Fruit fly (Drosophila melanogaster): ENCODE data around the gene CG14629.

CG14629 gene

dm6 chrX:1030478-1030877 lies 20.8 kb upstream of the CG14629 start, which contains the start of the genes Cdc45 and Rpp21 (continued):
- TF ChIP-seq Doc3 (GFP tag; IDR thresholded peaks at IDR 0.05; ENCODE audit: partially characterized antibody), result 0 out of 3 replicates have a peak, but pooled peaks have one; percentile 33
- no peak for TF ChIP-seq pan (optimal IDR thresholded peaks at IDR 0.05)
- TF ChIP-seq pan (GFP tag; optimal IDR thresholded peaks at IDR 0.05 in 1 of 2, IDR thresholded peaks at IDR 0.05 in 1 of 2), result no peak
- no peak for TF ChIP-seq CG17912 (GFP tag; optimal IDR thresholded peaks at IDR 0.05)
- no peak for TF ChIP-seq CG34422 (GFP tag; IDR thresholded peaks at IDR 0.05)
- TF ChIP-seq CG1792 (GFP tag; optimal IDR thresholded peaks at IDR 0.05), result no peak
- 0 out of 3 replicates have a peak, but pooled peaks have one; percentile 9 for TF ChIP-seq Dbx (GFP tag; IDR thresholded peaks at IDR 0.05)
- TF ChIP-seq CG1603 (tag; optimal IDR thresholded peaks at IDR 0.05), result peak; percentile 52
- no peak for TF ChIP-seq CG34376 (GFP tag; optimal IDR thresholded peaks at IDR 0.05)
- TF ChIP-seq pzg (GFP tag; optimal IDR thresholded peaks at IDR 0.05), result peak; percentile 69
- TF ChIP-seq CG6854 (GFP tag; optimal IDR thresholded peaks at IDR 0.05), result no peak
- no peak for TF ChIP-seq Fer2 (tag; optimal IDR thresholded peaks at IDR 0.05)
- no peak for TF ChIP-seq B-H2 (GFP tag; optimal IDR thresholded peaks at IDR 0.05)
- no peak for TF ChIP-seq gce (GFP tag; IDR thresholded peaks at IDR 0.05)
- no peak for TF ChIP-seq rib (GFP tag; IDR thresholded peaks at IDR 0.05)
- TF ChIP-seq CG9727 (GFP tag; optimal IDR thresholded peaks at IDR 0.05), result no peak
- no peak for TF ChIP-seq CG12236 (GFP tag; optimal IDR thresholded peaks at IDR 0.05)
- no peak for TF ChIP-seq Abd-B (GFP tag; optimal IDR thresholded peaks at IDR 0.05)
- TF ChIP-seq Oli (tag; optimal IDR thresholded peaks at IDR 0.05), result no peak
- no peak for TF ChIP-seq D19B (GFP tag; optimal IDR thresholded peaks at IDR 0.05)
- TF ChIP-seq gcm (GFP tag; optimal IDR thresholded peaks at IDR 0.05), result no peak
- no peak for TF ChIP-seq NfI (GFP tag; optimal IDR thresholded peaks at IDR 0.05)
- TF ChIP-seq Ptx1 (GFP tag; IDR thresholded peaks at IDR 0.05), result no peak
- TF ChIP-seq pnt (GFP tag; optimal IDR thresholded peaks at IDR 0.05), result no peak
- TF ChIP-seq en (GFP tag; optimal IDR thresholded peaks at IDR 0.05), result no peak
- no peak for TF ChIP-seq sob (GFP tag; IDR thresholded peaks at IDR 0.05)
- TF ChIP-seq Med (GFP tag), result peak; percentile 79
- TF ChIP-seq CG18262 (tag; optimal IDR thresholded peaks at IDR 0.05), result no peak
- TF ChIP-seq CG16815 (GFP tag; optimal IDR thresholded peaks at IDR 0.05), result no peak
- no peak for TF ChIP-seq CG9609 (GFP tag; optimal IDR thresholded peaks at IDR 0.05)
- no peak for TF ChIP-seq hb (GFP tag; IDR thresholded peaks at IDR 0.05; ENCODE audit: partially characterized antibody)
- no peak for TF ChIP-seq psq (GFP tag; optimal IDR thresholded peaks at IDR 0.05)
- no peak for TF ChIP-seq tin (GFP tag; optimal IDR thresholded peaks at IDR 0.05)
- TF ChIP-seq lilli (GFP tag; optimal IDR thresholded peaks at IDR 0.05), result no peak
- TF ChIP-seq mirr (GFP tag; optimal IDR thresholded peaks at IDR 0.05), result no peak
- no peak for TF ChIP-seq fd64A (GFP tag; optimal IDR thresholded peaks at IDR 0.05)
- TF ChIP-seq CG10979 (tag; optimal IDR thresholded peaks at IDR 0.05), result no peak
- no peak for TF ChIP-seq ase (GFP tag; IDR thresholded peaks at IDR 0.05)
- TF ChIP-seq Ravus (GFP tag; IDR thresholded peaks at IDR 0.05), result no peak
- 0 out of 3 replicates have a peak, but pooled peaks have one; percentile 38 for TF ChIP-seq CG16813 (GFP tag; IDR thresholded peaks at IDR 0.05; ENCODE audit: partially characterized antibody)
- TF ChIP-seq pho (GFP tag; optimal IDR thresholded peaks at IDR 0.05), result no peak
- TF ChIP-seq CG6175 (GFP tag; IDR thresholded peaks at IDR 0.05), result no peak
- no peak for TF ChIP-seq br (optimal IDR thresholded peaks at IDR 0.05)
- no peak for TF ChIP-seq CG12071 (GFP tag; optimal IDR thresholded peaks at IDR 0.05)
- TF ChIP-seq CG6654 (GFP tag; optimal IDR thresholded peaks at IDR 0.05), result no peak
- no peak for TF ChIP-seq wor (GFP tag; IDR thresholded peaks at IDR 0.05)
- no peak for TF ChIP-seq CG16779 (GFP tag; IDR thresholded peaks at IDR 0.05)
- TF ChIP-seq Nf-YA (GFP tag; IDR thresholded peaks at IDR 0.05), result no peak
- peak; percentile 43 for TF ChIP-seq Ets97D (GFP tag; optimal IDR thresholded peaks at IDR 0.05)
- TF ChIP-seq CoRest (tag; optimal IDR thresholded peaks at IDR 0.05), result peak; percentile 14
- TF ChIP-seq Oaz (GFP tag; IDR thresholded peaks at IDR 0.05), result no peak
- TF ChIP-seq Bgb (GFP tag; IDR thresholded peaks at IDR 0.05; ENCODE audit: partially characterized antibody), result no peak

Data from whole organism, embryonic.